Fruit fly (Drosophila melanogaster): ENCODE measurements around the gene CG1979.

dm6 chr3R:7044016-7044415, 10.4 kb upstream of the CG1979 start:
- TF ChIP-seq CG1620 (GFP tag; optimal IDR thresholded peaks at IDR 0.05) (no peak), CG14711 (tag; optimal IDR thresholded peaks at IDR 0.05) (no peak), CG11617 (GFP tag; optimal IDR thresholded peaks at IDR 0.05) (no peak), Crg-1 (GFP tag; optimal IDR thresholded peaks at IDR 0.05) (no peak), Mnt (GFP tag; optimal IDR thresholded peaks at IDR 0.05) (no peak), Clk (GFP tag; optimal IDR thresholded peaks at IDR 0.05) (no peak), cnc (optimal IDR thresholded peaks at IDR 0.05) (no peak), kay (GFP tag; ENCODE audit: borderline replicate concordance) (no peak), Hr96 (GFP tag; optimal IDR thresholded peaks at IDR 0.05) (no peak), CG7045 (GFP tag; optimal IDR thresholded peaks at IDR 0.05) (no peak), CG12768 (GFP tag; optimal IDR thresholded peaks at IDR 0.05) (no peak), toe (GFP tag; optimal IDR thresholded peaks at IDR 0.05) (no peak)

Measured in whole organism, adult.